Fruit fly (Drosophila melanogaster): ENCODE data around the gene CG10747.

- TF ChIP-seq Sin3A (optimal IDR thresholded peaks at IDR 0.05) (no peak), psq (optimal IDR thresholded peaks at IDR 0.05) (no peak), insv (optimal IDR thresholded peaks at IDR 0.05) (no peak), ttk (optimal IDR thresholded peaks at IDR 0.05) (no peak), h (optimal IDR thresholded peaks at IDR 0.05) (no peak), Myc (optimal IDR thresholded peaks at IDR 0.05) (no peak)
These were observed 21.8 kb downstream of the CG10747 start for dm6 chr2L:20069158-20070016.
